Fruit fly (Drosophila melanogaster) whole organism, adult: ENCODE data around the gene CG9356.
A peak's percentile ranks its signal among the peaks of the same experiment; 100 is the strongest.

ENCODE experiments used
- CG11617 ChIP-seq: fragments of 200-800 bp; sonication (Bioruptor generic); optimal IDR thresholded peaks from 2 replicates; lab custom pipeline; 2017; ENCODE audit warnings: mild to moderate bottlenecking, missing biosample characterization, missing genetic modification reagents, missing genetic modification characterization
- CG12768 ChIP-seq: fragments of 200-800 bp; sonication (Bioruptor generic); optimal IDR thresholded peaks from 2 replicates; lab custom pipeline; 2017; ENCODE audit warnings: missing biosample characterization, missing genetic modification characterization, mild to moderate bottlenecking, moderate library complexity, missing genetic modification reagents
- CG14711 ChIP-seq: fragments of 200-800 bp; sonication (Bioruptor generic); optimal IDR thresholded peaks from 2 replicates; lab custom pipeline; 2018; ENCODE audit warnings: missing biosample characterization, mild to moderate bottlenecking, missing genetic modification characterization, moderate library complexity
- CG7045 ChIP-seq: fragments of 200-800 bp; sonication (Bioruptor generic); optimal IDR thresholded peaks from 2 replicates; lab custom pipeline; 2017; ENCODE audit warnings: missing biosample characterization, mild to moderate bottlenecking, missing genetic modification characterization
- Mnt ChIP-seq: fragments of 200-800 bp; sonication (Bioruptor generic); optimal IDR thresholded peaks from 2 replicates; lab custom pipeline; 2016; ENCODE audit warnings: missing biosample characterization, mild to moderate bottlenecking, missing genetic modification characterization
- bab1 ChIP-seq: fragments of 200-800 bp; sonication (Bioruptor generic); optimal IDR thresholded peaks from 3 replicates; lab custom pipeline; 2019; ENCODE audit warnings: missing biosample characterization, mild to moderate bottlenecking, missing genetic modification characterization, moderate library complexity
- cic ChIP-seq: fragments of 200-800 bp; sonication (Bioruptor generic); optimal IDR thresholded peaks from 2 replicates; lab custom pipeline; 2017; ENCODE audit warnings: missing biosample characterization, mild to moderate bottlenecking, missing genetic modification characterization, moderate library complexity
- cnc ChIP-seq, 2 experiments: fragments of >200 bp; optimal IDR thresholded peaks; 2 replicates each; lab custom pipeline; 2017
- kay ChIP-seq: fragments of 200-800 bp; sonication (Bioruptor generic); peaks from one replicate; lab custom pipeline; 2016; ENCODE audit warnings: missing biosample characterization, missing genetic modification characterization, borderline replicate concordance
- ovo ChIP-seq: fragments of 200-800 bp; sonication (Bioruptor generic); optimal IDR thresholded peaks from 2 replicates; lab custom pipeline; 2016; ENCODE audit warnings: missing biosample characterization, missing genetic modification characterization
- pad ChIP-seq: fragments of 200-800 bp; sonication (Bioruptor generic); optimal IDR thresholded peaks from 3 replicates; lab custom pipeline; 2017; ENCODE audit warnings: missing biosample characterization, missing genetic modification characterization, mild to moderate bottlenecking, moderate library complexity, missing genetic modification reagents

DNA sequence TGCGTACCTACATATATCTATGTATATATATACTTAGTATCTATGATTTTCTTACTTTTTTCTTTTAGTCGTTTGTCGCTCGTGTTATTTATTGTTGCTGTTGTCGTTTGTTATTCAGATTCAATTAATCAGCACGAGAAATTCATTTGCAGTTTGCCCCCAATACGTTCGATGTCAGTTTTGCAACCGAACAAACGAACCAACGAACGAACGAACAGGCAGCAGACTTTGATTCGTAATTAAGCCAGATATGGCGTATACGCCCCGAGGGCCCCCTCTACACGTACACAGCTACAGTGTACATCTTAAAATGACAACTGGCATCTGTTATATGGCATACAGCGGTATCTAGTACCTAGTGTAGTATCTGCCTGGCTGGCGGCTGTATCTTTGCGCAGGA lies 29.2 kb upstream of the CG9356 start:
- no peak for TF ChIP-seq CG14711 (tag; lab: Kevin White, UChicago)
- TF ChIP-seq bab1 (GFP tag; lab: Kevin White, UChicago): no peak
- TF ChIP-seq CG12768 (GFP tag; lab: Kevin White, UChicago): peak; percentile 72
- TF ChIP-seq pad (GFP tag; lab: Kevin White, UChicago): no peak
- TF ChIP-seq Mnt (GFP tag; lab: Kevin White, UChicago): no peak
- TF ChIP-seq cnc (optimal IDR thresholded peaks at IDR 0.05; lab: Kevin White, UChicago): no peak
- TF ChIP-seq CG7045: no peak
- TF ChIP-seq ovo: no peak
- no peak for TF ChIP-seq kay
- no peak for TF ChIP-seq CG11617 (GFP tag; lab: Kevin White, UChicago)
- TF ChIP-seq cic (GFP tag; lab: Kevin White, UChicago): no peak
